Worm (Caenorhabditis elegans): ENCODE data around the gene F44E5.17.

Gene F44E5.17

ce11 chrII:11714728-11715127, 33.7 kb downstream of the F44E5.17 start:
- no peak for TF ChIP-seq tbx-11 (GFP tag; IDR thresholded peaks at IDR 0.05)
- TF ChIP-seq flt-1 (GFP tag; IDR thresholded peaks at IDR 0.05): no peak
- no peak for TF ChIP-seq aly-1 (tag; optimal IDR thresholded peaks at IDR 0.05)
- no peak for TF ChIP-seq tbx-37 (GFP tag; conservative IDR thresholded peaks at IDR 0.05)
- no peak for TF ChIP-seq hmbx-1 (tag; optimal IDR thresholded peaks at IDR 0.05)
- no peak for TF ChIP-seq B0310.2 (tag; optimal IDR thresholded peaks at IDR 0.05)
- no peak for TF ChIP-seq sea-1 (GFP tag; conservative IDR thresholded peaks at IDR 0.05)
- no peak for TF ChIP-seq ceh-36 (tag; optimal IDR thresholded peaks at IDR 0.05)
- TF ChIP-seq tra-4 (tag; optimal IDR thresholded peaks at IDR 0.05): no peak
- no peak for TF ChIP-seq scrt-1 (GFP tag; IDR thresholded peaks at IDR 0.05)
- no peak for TF ChIP-seq ama-1 (optimal IDR thresholded peaks at IDR 0.05)

- TF ChIP-seq hmg-4 (GFP tag; optimal IDR thresholded peaks at IDR 0.05): no peak
- no peak for TF ChIP-seq hmbx-1 (tag; optimal IDR thresholded peaks at IDR 0.05)
- TF ChIP-seq tbx-37 (GFP tag; conservative IDR thresholded peaks at IDR 0.05): no peak
These were observed 34.8 kb downstream of the F44E5.17 start, which contains the start of gene F13D12.10 for ce11 chrII:11713569-11713968. Gene F13D12.10 (plus strand): TSS chrII:11713799.

ce11 chrII:11710771-11711170, 37.6 kb downstream of the F44E5.17 start:
- TF ChIP-seq scrt-1 (GFP tag; IDR thresholded peaks at IDR 0.05) (no peak), aly-1 (tag; optimal IDR thresholded peaks at IDR 0.05) (no peak), hmbx-1 (tag; optimal IDR thresholded peaks at IDR 0.05) (no peak), ets-7 (tag; optimal IDR thresholded peaks at IDR 0.05) (no peak), ama-1 (optimal IDR thresholded peaks at IDR 0.05) (no peak), sea-1 (GFP tag; conservative IDR thresholded peaks at IDR 0.05) (no peak), flt-1 (GFP tag; IDR thresholded peaks at IDR 0.05) (no peak), ceh-13 (GFP tag; optimal IDR thresholded peaks at IDR 0.05) (no peak), tbx-37 (GFP tag; conservative IDR thresholded peaks at IDR 0.05) (no peak), hmg-4 (GFP tag; optimal IDR thresholded peaks at IDR 0.05) (no peak), F13C5.2 (tag; optimal IDR thresholded peaks at IDR 0.05) (no peak), ceh-36 (tag; optimal IDR thresholded peaks at IDR 0.05) (no peak), hnd-1 (tag; optimal IDR thresholded peaks at IDR 0.05) (no peak), B0310.2 (tag; optimal IDR thresholded peaks at IDR 0.05) (no peak)

ce11 chrII:11709464-11709863, 38.9 kb downstream of the F44E5.17 start, which contains the start of gene fcmt-1:
Gene fcmt-1 (minus strand): TSS chrII:11709564.
- TF ChIP-seq ets-7 (tag; optimal IDR thresholded peaks at IDR 0.05) (no peak), hnd-1 (tag; optimal IDR thresholded peaks at IDR 0.05) (no peak)

ce11 chrII:11705787-11706186, 42.6 kb downstream of the F44E5.17 start, which contains the start of gene VF13D12L.3:
Gene VF13D12L.3 (plus strand): TSS chrII:11706009.
- TF ChIP-seq flt-1 (GFP tag; IDR thresholded peaks at IDR 0.05) (no peak), ets-7 (tag; optimal IDR thresholded peaks at IDR 0.05) (no peak), F13C5.2 (tag; optimal IDR thresholded peaks at IDR 0.05) (no peak), tra-4 (tag; optimal IDR thresholded peaks at IDR 0.05) (no peak)

ce11 chrII:11700635-11701034, 47.8 kb downstream of the F44E5.17 start:
- TF ChIP-seq hmg-4 (GFP tag; optimal IDR thresholded peaks at IDR 0.05) (no peak), tbx-37 (GFP tag; conservative IDR thresholded peaks at IDR 0.05) (no peak), F13C5.2 (tag; optimal IDR thresholded peaks at IDR 0.05) (no peak), ceh-13 (GFP tag; optimal IDR thresholded peaks at IDR 0.05) (no peak), sea-1 (GFP tag; conservative IDR thresholded peaks at IDR 0.05) (no peak), aly-1 (tag; optimal IDR thresholded peaks at IDR 0.05) (no peak), tra-4 (tag; optimal IDR thresholded peaks at IDR 0.05) (no peak), tbx-11 (GFP tag; IDR thresholded peaks at IDR 0.05) (no peak), hnd-1 (tag; optimal IDR thresholded peaks at IDR 0.05) (no peak), scrt-1 (GFP tag; IDR thresholded peaks at IDR 0.05) (no peak), ama-1 (optimal IDR thresholded peaks at IDR 0.05) (no peak), ets-7 (tag; optimal IDR thresholded peaks at IDR 0.05) (no peak), B0310.2 (tag; optimal IDR thresholded peaks at IDR 0.05) (no peak), flt-1 (GFP tag; IDR thresholded peaks at IDR 0.05) (no peak), hmbx-1 (tag; optimal IDR thresholded peaks at IDR 0.05) (no peak), pes-1 (GFP tag; IDR thresholded peaks at IDR 0.05) (no peak), ceh-36 (tag; optimal IDR thresholded peaks at IDR 0.05) (no peak)

- TF ChIP-seq tbx-37 (GFP tag; conservative IDR thresholded peaks at IDR 0.05): no peak
- TF ChIP-seq flt-1 (GFP tag; IDR thresholded peaks at IDR 0.05): no peak
- no peak for TF ChIP-seq pes-1 (GFP tag; IDR thresholded peaks at IDR 0.05)
- TF ChIP-seq ceh-13 (GFP tag; optimal IDR thresholded peaks at IDR 0.05): no peak
- no peak for TF ChIP-seq hmg-4 (GFP tag; optimal IDR thresholded peaks at IDR 0.05)
- no peak for TF ChIP-seq ama-1 (optimal IDR thresholded peaks at IDR 0.05)
- TF ChIP-seq ceh-36 (tag; optimal IDR thresholded peaks at IDR 0.05): no peak
- no peak for TF ChIP-seq ets-7 (tag; optimal IDR thresholded peaks at IDR 0.05)
- no peak for TF ChIP-seq sea-1 (GFP tag; conservative IDR thresholded peaks at IDR 0.05)
- no peak for TF ChIP-seq scrt-1 (GFP tag; IDR thresholded peaks at IDR 0.05)
- TF ChIP-seq aly-1 (tag; optimal IDR thresholded peaks at IDR 0.05): no peak
- TF ChIP-seq tbx-11 (GFP tag; IDR thresholded peaks at IDR 0.05): no peak
- no peak for TF ChIP-seq tra-4 (tag; optimal IDR thresholded peaks at IDR 0.05)
- TF ChIP-seq B0310.2 (tag; optimal IDR thresholded peaks at IDR 0.05): no peak
- TF ChIP-seq hmbx-1 (tag; optimal IDR thresholded peaks at IDR 0.05): no peak
- no peak for TF ChIP-seq F13C5.2 (tag; optimal IDR thresholded peaks at IDR 0.05)
- TF ChIP-seq hnd-1 (tag; optimal IDR thresholded peaks at IDR 0.05): no peak
These were observed 48.2 kb downstream of the F44E5.17 start, which contains the start of gene inos-1 for ce11 chrII:11700200-11700599. Gene inos-1 (minus strand): TSS chrII:11700300.
